Fruit fly (Drosophila melanogaster) whole organism, embryonic: ENCODE data around the gene CG11597.
A peak's percentile ranks its signal among the peaks of the same experiment; 100 is the strongest.

Source experiments
- Adf1 ChIP-seq: fragments of 200-800 bp; sonication (Bioruptor generic); IDR thresholded peaks from 2 replicates; pipeline ENCODE4 v1.3.6; 2022; ENCODE audit warnings: missing biosample characterization, missing genetic modification characterization
- Asciz ChIP-seq: fragments of 200-800 bp; sonication (Bioruptor generic); optimal IDR thresholded peaks from 2 replicates; lab custom pipeline; 2017; ENCODE audit warnings: missing biosample characterization, mild to moderate bottlenecking, missing genetic modification characterization, missing genetic modification reagents
- Atf3 ChIP-seq: fragments of 200-800 bp; sonication (Bioruptor generic); optimal IDR thresholded peaks from 3 replicates; lab custom pipeline; 2016; ENCODE audit warnings: missing biosample characterization, missing genetic modification characterization
- Blimp-1 ChIP-seq: fragments of 200-800 bp; sonication (Bioruptor generic); optimal IDR thresholded peaks from 3 replicates; lab custom pipeline; 2018; ENCODE audit warnings: missing biosample characterization, missing genetic modification characterization, mild to moderate bottlenecking, moderate library complexity, missing genetic modification reagents
- CG12155 ChIP-seq: fragments of 200-800 bp; sonication (Bioruptor generic); optimal IDR thresholded peaks from 3 replicates; lab custom pipeline; 2016; ENCODE audit warnings: missing biosample characterization, missing genetic modification characterization
- CG12236 ChIP-seq: fragments of 200-800 bp; sonication (Bioruptor generic); optimal IDR thresholded peaks from 2 replicates; lab custom pipeline; 2016; ENCODE audit warnings: missing biosample characterization, missing genetic modification characterization
- CG12391 ChIP-seq: fragments of 200-800 bp; sonication (Bioruptor generic); optimal IDR thresholded peaks from 3 replicates; lab custom pipeline; 2018; ENCODE audit warnings: missing biosample characterization, mild to moderate bottlenecking, missing genetic modification characterization, moderate library complexity
- CG13624 ChIP-seq: fragments of 200-800 bp; sonication (Bioruptor generic); optimal IDR thresholded peaks from 2 replicates; lab custom pipeline; 2016; ENCODE audit warnings: missing biosample characterization, missing genetic modification characterization
- CG14860 ChIP-seq: fragments of 200-800 bp; sonication (Bioruptor generic); IDR thresholded peaks from 3 replicates; pipeline ENCODE4 v1.3.6; 2022; ENCODE audit warnings: missing biosample characterization, missing genetic modification characterization; ENCODE audit not compliant: partially characterized antibody
- CG14965 ChIP-seq: fragments of 200-800 bp; sonication (Bioruptor generic); optimal IDR thresholded peaks from 2 replicates; lab custom pipeline; 2016; ENCODE audit warnings: missing biosample characterization, missing genetic modification characterization, borderline replicate concordance
- CG16815 ChIP-seq: fragments of 200-800 bp; sonication (Bioruptor generic); optimal IDR thresholded peaks from 3 replicates; lab custom pipeline; 2017; ENCODE audit warnings: missing biosample characterization, mild to moderate bottlenecking, missing genetic modification characterization
- CG16863 ChIP-seq: fragments of 200-800 bp; sonication (Bioruptor generic); optimal IDR thresholded peaks from 3 replicates; lab custom pipeline; 2016; ENCODE audit warnings: missing biosample characterization, missing genetic modification characterization
- CG17385 ChIP-seq: fragments of 200-800 bp; sonication (Bioruptor generic); optimal IDR thresholded peaks from 3 replicates; lab custom pipeline; 2018; ENCODE audit warnings: missing biosample characterization, mild to moderate bottlenecking, missing genetic modification characterization
- CG18599 ChIP-seq: fragments of 200-800 bp; sonication (Bioruptor generic); optimal IDR thresholded peaks from 3 replicates; lab custom pipeline; 2017; ENCODE audit warnings: missing biosample characterization, missing genetic modification characterization, mild to moderate bottlenecking, moderate library complexity, missing genetic modification reagents
- CG18619 ChIP-seq: fragments of 200-800 bp; sonication (Bioruptor generic); optimal IDR thresholded peaks from 3 replicates; lab custom pipeline; 2017; ENCODE audit warnings: missing biosample characterization, mild to moderate bottlenecking, missing genetic modification characterization
- CG33213 ChIP-seq: fragments of 200-800 bp; sonication (Bioruptor generic); optimal IDR thresholded peaks from 3 replicates; lab custom pipeline; 2016; ENCODE audit warnings: missing biosample characterization, missing genetic modification characterization
- CG34224 ChIP-seq: fragments of 200-800 bp; sonication (Bioruptor generic); IDR thresholded peaks from 3 replicates; pipeline ENCODE4 v1.3.6; 2022; ENCODE audit warnings: missing biosample characterization, missing genetic modification characterization; ENCODE audit not compliant: partially characterized antibody
- CG4854 ChIP-seq: fragments of 200-800 bp; sonication (Bioruptor generic); optimal IDR thresholded peaks from 2 replicates; lab custom pipeline; 2016; ENCODE audit warnings: missing biosample characterization, missing genetic modification characterization, inconsistent platforms
- CG6272 ChIP-seq: fragments of 200-800 bp; sonication (Bioruptor generic); IDR thresholded peaks from 2 replicates; pipeline ENCODE4 v1.3.6; 2022; ENCODE audit warnings: missing biosample characterization, missing genetic modification characterization
- CTCF ChIP-seq: fragments of 200-800 bp; sonication (Bioruptor generic); optimal IDR thresholded peaks from 2 replicates; lab custom pipeline; 2017; ENCODE audit warnings: missing biosample characterization, mild to moderate bottlenecking, missing genetic modification characterization, moderate library complexity
- Dip2 ChIP-seq: fragments of 200-800 bp; sonication (Bioruptor generic); IDR thresholded peaks from 2 replicates; pipeline ENCODE4 v1.3.6; 2022; ENCODE audit warnings: missing biosample characterization, missing genetic modification characterization
- Dip3 ChIP-seq: fragments of 200-800 bp; sonication (Bioruptor generic); optimal IDR thresholded peaks from 3 replicates; lab custom pipeline; 2016; ENCODE audit warnings: missing biosample characterization, missing genetic modification characterization
- Dll ChIP-seq: fragments of 200-800 bp; sonication (Bioruptor generic); IDR thresholded peaks from 4 replicates; pipeline ENCODE4 v1.3.6; 2022; ENCODE audit warnings: missing biosample characterization, missing genetic modification characterization; ENCODE audit not compliant: partially characterized antibody
- Ets97D ChIP-seq: fragments of 200-800 bp; sonication (Bioruptor generic); optimal IDR thresholded peaks from 3 replicates; lab custom pipeline; 2016; ENCODE audit warnings: missing biosample characterization, missing genetic modification characterization
- Fer1 ChIP-seq: fragments of 200-800 bp; sonication (Bioruptor generic); optimal IDR thresholded peaks from 2 replicates; lab custom pipeline; 2017; ENCODE audit warnings: missing biosample characterization, mild to moderate bottlenecking, missing genetic modification characterization
- HmgZ ChIP-seq: fragments of 200-800 bp; sonication (Bioruptor generic); optimal IDR thresholded peaks from 2 replicates; lab custom pipeline; 2018; ENCODE audit warnings: missing biosample characterization, mild to moderate bottlenecking, missing genetic modification characterization
- Lim3 ChIP-seq: fragments of 200-800 bp; sonication (Bioruptor generic); IDR thresholded peaks from 2 replicates; pipeline ENCODE4 v1.3.6; 2022; ENCODE audit warnings: missing biosample characterization, missing genetic modification characterization
- NfI ChIP-seq: fragments of 200-800 bp; sonication (Bioruptor generic); optimal IDR thresholded peaks from 3 replicates; lab custom pipeline; 2018; ENCODE audit warnings: missing biosample characterization, mild to moderate bottlenecking, missing genetic modification characterization, moderate library complexity
- Oli ChIP-seq: fragments of 200-800 bp; sonication (Bioruptor generic); optimal IDR thresholded peaks from 2 replicates; lab custom pipeline; 2018; ENCODE audit warnings: missing biosample characterization, mild to moderate bottlenecking, missing genetic modification characterization, moderate library complexity
- Scr ChIP-seq: fragments of 200-800 bp; sonication (Bioruptor generic); IDR thresholded peaks from 2 replicates; pipeline ENCODE4 v1.3.6; 2022; ENCODE audit warnings: missing biosample characterization, missing genetic modification characterization; ENCODE audit not compliant: partially characterized antibody
- Side ChIP-seq: fragments of 200-800 bp; sonication (Bioruptor generic); optimal IDR thresholded peaks from 2 replicates; lab custom pipeline; 2016; ENCODE audit warnings: missing biosample characterization, missing genetic modification characterization
- Six4 ChIP-seq: fragments of 200-800 bp; sonication (Bioruptor generic); optimal IDR thresholded peaks from 2 replicates; lab custom pipeline; 2016; ENCODE audit warnings: missing biosample characterization, missing genetic modification characterization
- ac ChIP-seq: fragments of 200-800 bp; sonication (Bioruptor generic); optimal IDR thresholded peaks from 3 replicates; lab custom pipeline; 2017; ENCODE audit warnings: missing biosample characterization, mild to moderate bottlenecking, missing genetic modification characterization
- amos ChIP-seq: fragments of 200-800 bp; sonication (Bioruptor generic); IDR thresholded peaks from 2 replicates; pipeline ENCODE4 v1.3.6; 2022; ENCODE audit warnings: missing biosample characterization, missing genetic modification characterization; ENCODE audit not compliant: partially characterized antibody
- corto ChIP-seq: fragments of 200-800 bp; sonication (Bioruptor generic); optimal IDR thresholded peaks from 2 replicates; lab custom pipeline; 2016; ENCODE audit warnings: missing biosample characterization, mild to moderate bottlenecking, missing genetic modification characterization, moderate library complexity
- dan ChIP-seq: fragments of 200-800 bp; sonication (Bioruptor generic); IDR thresholded peaks from 2 replicates; pipeline ENCODE4 v1.3.6; 2022; ENCODE audit warnings: missing biosample characterization, missing genetic modification characterization
- her ChIP-seq: fragments of 200-800 bp; sonication (Bioruptor generic); optimal IDR thresholded peaks from 2 replicates; lab custom pipeline; 2016; ENCODE audit warnings: missing biosample characterization, missing genetic modification characterization
- klu ChIP-seq: fragments of 200-800 bp; sonication (Bioruptor generic); IDR thresholded peaks from 2 replicates; pipeline ENCODE4 v1.3.6; 2022; ENCODE audit warnings: missing biosample characterization, missing genetic modification characterization
- lab ChIP-seq: fragments of 200-800 bp; sonication (Bioruptor generic); optimal IDR thresholded peaks from 3 replicates; lab custom pipeline; 2017; ENCODE audit warnings: missing biosample characterization, missing genetic modification characterization, mild to moderate bottlenecking, moderate library complexity, missing genetic modification reagents
- lilli ChIP-seq: fragments of 200-800 bp; sonication (Bioruptor generic); optimal IDR thresholded peaks from 3 replicates; lab custom pipeline; 2016; ENCODE audit warnings: missing biosample characterization, missing genetic modification characterization
- lov ChIP-seq, 2 experiments: fragments of 200-800 bp in 1 of 2; fragments of >200 bp in 1 of 2; sonication (Bioruptor generic) in 1 of 2; IDR thresholded peaks in 1 of 2; optimal IDR thresholded peaks in 1 of 2; 2 replicates in 1 of 2; 3 replicates in 1 of 2; pipeline versions ENCODE4 v1.3.6 to Lab custom; 2017 to 2022; ENCODE audit warnings: missing biosample characterization in 1 of 2, missing genetic modification characterization in 1 of 2
- pan ChIP-seq, 4 experiments: fragments of >200 bp in 3 of 4; fragments of 200-800 bp in 1 of 4; sonication (Bioruptor generic) in 1 of 4; optimal IDR thresholded peaks in 3 of 4; IDR thresholded peaks in 1 of 4; 2 replicates each; pipeline versions ENCODE4 v1.3.6 to Lab custom; 2017 to 2022; ENCODE audit warnings: missing biosample characterization in 2 of 4, missing genetic modification characterization in 2 of 4, mixed read lengths in 1 of 4
- ro ChIP-seq: fragments of 200-800 bp; sonication (Bioruptor generic); IDR thresholded peaks from 2 replicates; pipeline ENCODE4 v1.3.6; 2022; ENCODE audit warnings: missing biosample characterization, missing genetic modification characterization
- sna ChIP-seq: fragments of 200-800 bp; sonication (Bioruptor generic); IDR thresholded peaks from 2 replicates; pipeline ENCODE4 v1.3.6; 2022; ENCODE audit warnings: missing biosample characterization, missing genetic modification characterization; ENCODE audit not compliant: partially characterized antibody
- sug ChIP-seq: fragments of 200-800 bp; optimal IDR thresholded peaks from 2 replicates; lab custom pipeline; 2019; ENCODE audit warnings: missing biosample characterization, mild to moderate bottlenecking, missing genetic modification characterization, moderate library complexity
- twi ChIP-seq: fragments of 200-800 bp; optimal IDR thresholded peaks from 2 replicates; lab custom pipeline; 2019; ENCODE audit warnings: missing biosample characterization, mild to moderate bottlenecking, missing genetic modification characterization, moderate library complexity
- vvl ChIP-seq: fragments of 200-800 bp; sonication (Bioruptor generic); IDR thresholded peaks from 2 replicates; pipeline ENCODE4 v1.3.6; 2022; ENCODE audit warnings: missing biosample characterization, missing genetic modification characterization
- z ChIP-seq: fragments of 200-800 bp; sonication (Bioruptor generic); IDR thresholded peaks from 3 replicates; pipeline ENCODE4 v1.3.6; 2022; ENCODE audit warnings: missing biosample characterization, missing genetic modification characterization
- zf30C ChIP-seq: fragments of 200-800 bp; sonication (Bioruptor generic); optimal IDR thresholded peaks from 3 replicates; lab custom pipeline; 2018; ENCODE audit warnings: missing biosample characterization, mild to moderate bottlenecking, missing genetic modification characterization

Gene CG11597

dm6 chr3L:11833296-11833717 is 11.2 kb upstream of the CG11597 start, which contains the start of gene CycA (continued):
- peak; percentile 94 for TF ChIP-seq amos
- no peak for TF ChIP-seq corto (GFP tag; lab: Kevin White, UChicago)
- peak; percentile 3 for TF ChIP-seq CTCF (GFP tag; lab: Kevin White, UChicago)
- TF ChIP-seq lilli = peak; percentile 0
- TF ChIP-seq NfI (GFP tag; lab: Kevin White, UChicago) = no peak
- TF ChIP-seq zf30C = no peak
- no peak for TF ChIP-seq CG12236 (GFP tag; lab: Kevin White, UChicago)
- no peak for TF ChIP-seq CG17385 (GFP tag; lab: Kevin White, UChicago)
- peak; percentile 25 for TF ChIP-seq Side
- no peak for TF ChIP-seq CG4854 (GFP tag; lab: Kevin White, UChicago)
- peak; percentile 37 for TF ChIP-seq Fer1 (GFP tag; lab: Kevin White, UChicago)
- no peak for TF ChIP-seq vvl
- no peak for TF ChIP-seq Lim3 (GFP tag; lab: Robert Waterston, UW)
- TF ChIP-seq Ets97D = peak; percentile 83
- peak; percentile 79 for TF ChIP-seq CG34224 (GFP tag; lab: Robert Waterston, UW)
- TF ChIP-seq Dip3 (GFP tag; lab: Kevin White, UChicago) = no peak
- peak; percentile 86 for TF ChIP-seq Dll
- no peak for TF ChIP-seq Six4 (GFP tag; lab: Kevin White, UChicago)
- no peak for TF ChIP-seq z
- no peak for TF ChIP-seq klu (GFP tag; lab: Robert Waterston, UW)
- TF ChIP-seq CG14965 = no peak
- TF ChIP-seq CG12155 = peak; percentile 15
- no peak for TF ChIP-seq Atf3 (GFP tag; lab: Kevin White, UChicago)
- no peak for TF ChIP-seq ro
- TF ChIP-seq lov (optimal IDR thresholded peaks at IDR 0.05; lab: Kevin White, UChicago) = no peak
- TF ChIP-seq lov (GFP tag; IDR thresholded peaks at IDR 0.05; lab: Robert Waterston, UW) = no peak

- no peak for TF ChIP-seq HmgZ (tag; lab: Kevin White, UChicago)
- TF ChIP-seq lab (GFP tag; lab: Kevin White, UChicago) = no peak
- no peak for TF ChIP-seq Fer1 (GFP tag; lab: Kevin White, UChicago)
- TF ChIP-seq Dip2 = no peak
- no peak for TF ChIP-seq CG14860 (GFP tag; lab: Robert Waterston, UW)
- no peak for TF ChIP-seq CG16815 (GFP tag; lab: Kevin White, UChicago)
- no peak for TF ChIP-seq Asciz (GFP tag; lab: Kevin White, UChicago)
- no peak for TF ChIP-seq pan (optimal IDR thresholded peaks at IDR 0.05; lab: Kevin White, UChicago)
- no peak for TF ChIP-seq pan (GFP tag; optimal IDR thresholded peaks at IDR 0.05 in 1 of 2, IDR thresholded peaks at IDR 0.05 in 1 of 2)
- TF ChIP-seq Adf1 = peak; percentile 34; the same call in 1 of the 2 replicates
- no peak for TF ChIP-seq CG16863
- no peak for TF ChIP-seq sug (tag; lab: Kevin White, UChicago)
- no peak for TF ChIP-seq Blimp-1
- TF ChIP-seq CG13624 = no peak
- no peak for TF ChIP-seq CG33213 (GFP tag; lab: Kevin White, UChicago)
- no peak for TF ChIP-seq dan
- TF ChIP-seq twi (tag; lab: Kevin White, UChicago) = peak; percentile 62
- no peak for TF ChIP-seq CG6272 (GFP tag; lab: Robert Waterston, UW)
- TF ChIP-seq ac (GFP tag; lab: Kevin White, UChicago) = peak; percentile 12
- no peak for TF ChIP-seq CG18619 (GFP tag; lab: Kevin White, UChicago)
- TF ChIP-seq CG12391 (tag; lab: Kevin White, UChicago) = no peak
- TF ChIP-seq her (GFP tag; lab: Kevin White, UChicago) = no peak
- TF ChIP-seq CG18599 (GFP tag; lab: Kevin White, UChicago) = no peak
- no peak for TF ChIP-seq Oli (tag; lab: Kevin White, UChicago)
- TF ChIP-seq sna (GFP tag; lab: Robert Waterston, UW) = no peak
- no peak for TF ChIP-seq Scr (GFP tag; lab: Robert Waterston, UW)
Observed at dm6 chr3L:11832360-11833295, 10.6 kb upstream of the CG11597 start.
